Worm (Caenorhabditis elegans) whole organism, L1 larva: ENCODE measurements around the gene taf-6.1.

Source experiments
- C04F5.9 ChIP-seq: sonication (generic microtip); optimal IDR thresholded peaks from 2 replicates; lab custom pipeline; 2016; ENCODE audit warnings: missing genetic modification characterization, missing compliant biosample characterization
- aha-1 ChIP-seq: fragments of 150-350 bp; optimal IDR thresholded peaks from 2 replicates; lab custom pipeline; 2014; ENCODE audit warnings: missing biosample characterization, missing genetic modification characterization
- alr-1 ChIP-seq: fragments of 200-800 bp; sonication (Bioruptor generic); optimal IDR thresholded peaks from 2 replicates; lab custom pipeline; 2018; ENCODE audit warnings: borderline replicate concordance, mild to moderate bottlenecking, missing genetic modification characterization, missing compliant biosample characterization
- ama-1 ChIP-seq: fragments of 150-350 bp; optimal IDR thresholded peaks from 2 replicates; lab custom pipeline; 2014
- ceh-8 ChIP-seq: fragments of 200-800 bp; sonication (Bioruptor generic); optimal IDR thresholded peaks from 2 replicates; lab custom pipeline; 2018; ENCODE audit warnings: mild to moderate bottlenecking, missing genetic modification characterization, moderate library complexity, missing compliant biosample characterization
- ceh-82 ChIP-seq, 3 experiments: fragments of 150-350 bp in 1 of 3; sonication (generic microtip) in 2 of 3; optimal IDR thresholded peaks; 2 replicates each; lab custom pipeline; 2014 to 2017; ENCODE audit warnings: missing biosample characterization in 3 of 3, missing genetic modification characterization in 3 of 3
- dpl-1 ChIP-seq, 3 experiments: fragments of 150-350 bp in 2 of 3; sonication (generic microtip) in 1 of 3; optimal IDR thresholded peaks; 2 replicates each; lab custom pipeline; 2014 to 2017; ENCODE audit warnings: missing biosample characterization in 3 of 3, missing genetic modification characterization in 3 of 3, missing genetic modification reagents in 3 of 3
- efl-1 ChIP-seq, 4 experiments: fragments of 150-350 bp; optimal IDR thresholded peaks in 3 of 4; peaks in 1 of 4; 1 replicate in 1 of 4; 2 replicates in 3 of 4; lab custom pipeline; 2014; ENCODE audit warnings: missing biosample characterization in 2 of 4, missing genetic modification characterization in 2 of 4, missing genetic modification reagents in 2 of 4
- efl-3 ChIP-seq: fragments of 200-800 bp; sonication (Bioruptor generic); optimal IDR thresholded peaks from 2 replicates; lab custom pipeline; 2018; ENCODE audit warnings: mild to moderate bottlenecking, missing genetic modification characterization, missing compliant biosample characterization
- egl-13 ChIP-seq: sonication (generic microtip); optimal IDR thresholded peaks from 2 replicates; lab custom pipeline; 2016; ENCODE audit warnings: missing genotype, missing genetic modification reagents, missing genetic modification characterization, missing compliant biosample characterization
- egl-27 ChIP-seq, 2 experiments: fragments of 150-350 bp in 1 of 2; sonication (generic microtip); optimal IDR thresholded peaks; 3 replicates each; lab custom pipeline; 2017 to 2018; ENCODE audit warnings: missing biosample characterization in 2 of 2, missing genetic modification characterization in 2 of 2, missing genetic modification reagents in 2 of 2
- elt-2 ChIP-seq: sonication (generic microtip); optimal IDR thresholded peaks from 2 replicates; lab custom pipeline; 2016; ENCODE audit warnings: missing genetic modification characterization, mild to moderate bottlenecking, inconsistent platforms, missing compliant biosample characterization, missing genetic modification reagents
- fkh-8 ChIP-seq: sonication (generic microtip); optimal IDR thresholded peaks from 2 replicates; lab custom pipeline; 2016; ENCODE audit warnings: mild to moderate bottlenecking, missing genetic modification characterization, missing compliant biosample characterization
- grh-1 ChIP-seq: fragments of 200-800 bp; sonication (Bioruptor generic); IDR thresholded peaks from 2 replicates; pipeline ENCODE4 v1.3.6; 2022; ENCODE audit warnings: missing genetic modification reagents, missing genetic modification characterization, missing compliant biosample characterization
- hlh-17 ChIP-seq: fragments of 200-800 bp; sonication (Bioruptor generic); optimal IDR thresholded peaks from 2 replicates; lab custom pipeline; 2018; ENCODE audit warnings: missing genetic modification characterization, mild to moderate bottlenecking, missing compliant biosample characterization, moderate library complexity, borderline replicate concordance
- hlh-4 ChIP-seq: sonication (generic microtip); optimal IDR thresholded peaks from 2 replicates; lab custom pipeline; 2016; ENCODE audit warnings: mild to moderate bottlenecking, missing genetic modification characterization, missing compliant biosample characterization
- irx-1 ChIP-seq: sonication (generic microtip); optimal IDR thresholded peaks from 2 replicates; lab custom pipeline; 2016; ENCODE audit warnings: missing genetic modification characterization, missing compliant biosample characterization
- lin-14 ChIP-seq: fragments of 200-800 bp; sonication (Bioruptor generic); optimal IDR thresholded peaks from 2 replicates; lab custom pipeline; 2018; ENCODE audit warnings: mild to moderate bottlenecking, missing genetic modification characterization, moderate library complexity, missing compliant biosample characterization
- lin-35 ChIP-seq, 2 experiments: fragments of 150-350 bp; optimal IDR thresholded peaks; 2 replicates each; lab custom pipeline; 2014; ENCODE audit warnings: missing biosample characterization in 2 of 2, missing genetic modification characterization in 2 of 2, missing genetic modification reagents in 2 of 2
- mab-9 ChIP-seq: fragments of 200-800 bp; sonication (Bioruptor generic); IDR thresholded peaks from 2 replicates; pipeline ENCODE4 v1.3.6; 2022; ENCODE audit warnings: missing genetic modification reagents, missing genetic modification characterization, missing compliant biosample characterization
- mef-2 ChIP-seq: fragments of 150-350 bp; optimal IDR thresholded peaks from 2 replicates; lab custom pipeline; 2014; ENCODE audit warnings: missing biosample characterization, missing genetic modification characterization
- nhr-20 ChIP-seq: sonication (generic microtip); optimal IDR thresholded peaks from 2 replicates; lab custom pipeline; 2016; ENCODE audit warnings: mild to moderate bottlenecking, missing genetic modification characterization, missing compliant biosample characterization
- nhr-28 ChIP-seq: fragments of 150-350 bp; optimal IDR thresholded peaks from 2 replicates; lab custom pipeline; 2014; ENCODE audit warnings: missing biosample characterization, missing genetic modification characterization
- nhr-71 ChIP-seq: sonication (generic microtip); optimal IDR thresholded peaks from 2 replicates; lab custom pipeline; 2016; ENCODE audit warnings: mild to moderate bottlenecking, missing genetic modification characterization, moderate library complexity, missing compliant biosample characterization
- nhr-76 ChIP-seq: sonication (generic microtip); optimal IDR thresholded peaks from 2 replicates; lab custom pipeline; 2017; ENCODE audit warnings: missing biosample characterization, missing genetic modification characterization
- nhr-77 ChIP-seq: fragments of 150-350 bp; optimal IDR thresholded peaks from 2 replicates; lab custom pipeline; 2014; ENCODE audit warnings: missing biosample characterization, missing genetic modification characterization
- nhr-85 ChIP-seq: sonication (generic microtip); peaks from one replicate; lab custom pipeline; 2016; ENCODE audit warnings: missing genetic modification characterization, inconsistent platforms, missing compliant biosample characterization
- nhr-90 ChIP-seq: sonication (generic microtip); optimal IDR thresholded peaks from 2 replicates; lab custom pipeline; 2016; ENCODE audit warnings: mild to moderate bottlenecking, missing genetic modification characterization, missing compliant biosample characterization; ENCODE audit not compliant: poor library complexity
- pag-3 ChIP-seq: sonication (generic microtip); optimal IDR thresholded peaks from 2 replicates; lab custom pipeline; 2017; ENCODE audit warnings: missing genetic modification characterization, mild to moderate bottlenecking, missing compliant biosample characterization, antibody characterized with exemption, borderline replicate concordance; ENCODE audit not compliant: insufficient read depth
- pax-3 ChIP-seq: fragments of 200-800 bp; sonication (Bioruptor generic); optimal IDR thresholded peaks from 2 replicates; lab custom pipeline; 2018; ENCODE audit warnings: mild to moderate bottlenecking, missing genetic modification characterization, moderate library complexity, missing compliant biosample characterization
- skn-1 ChIP-seq: fragments of 150-350 bp; optimal IDR thresholded peaks from 2 replicates; lab custom pipeline; 2014; ENCODE audit warnings: missing biosample characterization, missing genetic modification characterization
- snu-23 ChIP-seq: sonication (generic microtip); optimal IDR thresholded peaks from 2 replicates; lab custom pipeline; 2016; ENCODE audit warnings: missing genetic modification characterization, missing compliant biosample characterization
- sup-37 ChIP-seq: fragments of 200-800 bp; sonication (Bioruptor generic); optimal IDR thresholded peaks from 2 replicates; lab custom pipeline; 2018; ENCODE audit warnings: mild to moderate bottlenecking, missing genetic modification characterization, missing compliant biosample characterization
- tbx-2 ChIP-seq: sonication (generic microtip); optimal IDR thresholded peaks from 2 replicates; lab custom pipeline; 2016; ENCODE audit warnings: missing genetic modification characterization, missing compliant biosample characterization
- unc-62 ChIP-seq: fragments of 150-350 bp; optimal IDR thresholded peaks from 2 replicates; lab custom pipeline; 2014; ENCODE audit warnings: missing biosample characterization, missing genetic modification reagents, missing genetic modification characterization
- unc-98 ChIP-seq: fragments of 200-800 bp; sonication (Bioruptor generic); IDR thresholded peaks from 2 replicates; pipeline ENCODE4 v1.3.6; 2022; ENCODE audit warnings: missing genetic modification characterization, missing compliant biosample characterization
- ztf-4 ChIP-seq: fragments of 150-350 bp; optimal IDR thresholded peaks from 2 replicates; lab custom pipeline; 2014; ENCODE audit warnings: missing biosample characterization, missing genetic modification characterization

taf-6.1 gene

DNA sequence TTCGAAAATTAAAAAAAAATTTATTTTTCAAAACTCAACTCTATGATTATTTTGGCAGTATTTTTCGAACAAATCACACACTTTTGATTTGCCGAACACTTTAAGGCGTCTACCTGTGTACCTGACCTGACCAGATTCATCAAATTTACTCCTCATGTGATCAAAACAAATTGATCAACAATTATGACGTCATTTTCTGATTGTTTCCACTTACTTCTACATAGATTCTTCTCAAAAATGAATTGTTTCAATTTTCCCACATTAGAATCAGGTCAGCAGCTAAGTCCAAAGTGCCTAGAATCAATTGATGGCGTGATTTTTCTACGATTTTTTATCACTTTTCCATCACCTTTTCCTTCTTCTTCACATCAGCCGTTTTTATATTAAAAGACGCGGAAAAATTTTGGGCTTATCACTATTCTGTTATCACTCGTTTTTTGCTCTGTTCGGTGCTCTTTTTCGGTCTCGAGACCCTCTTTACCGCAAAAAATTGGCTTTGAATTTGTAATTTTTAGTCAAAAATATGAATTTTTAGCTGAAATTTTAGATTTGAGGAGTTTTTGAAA lies 15.5 kb downstream of the taf-6.1 start (continued):
- TF ChIP-seq nhr-90 (tag; lab: Kevin White, UChicago) = peak; percentile 0
- TF ChIP-seq mab-9 = no peak
- TF ChIP-seq lin-14 (GFP tag; lab: Kevin White, UChicago) = peak; percentile 11
- TF ChIP-seq ceh-82 (tag; optimal IDR thresholded peaks at IDR 0.05; lab: Kevin White, UChicago) = no peak
- TF ChIP-seq sup-37 (GFP tag; lab: Kevin White, UChicago) = no peak

DNA sequence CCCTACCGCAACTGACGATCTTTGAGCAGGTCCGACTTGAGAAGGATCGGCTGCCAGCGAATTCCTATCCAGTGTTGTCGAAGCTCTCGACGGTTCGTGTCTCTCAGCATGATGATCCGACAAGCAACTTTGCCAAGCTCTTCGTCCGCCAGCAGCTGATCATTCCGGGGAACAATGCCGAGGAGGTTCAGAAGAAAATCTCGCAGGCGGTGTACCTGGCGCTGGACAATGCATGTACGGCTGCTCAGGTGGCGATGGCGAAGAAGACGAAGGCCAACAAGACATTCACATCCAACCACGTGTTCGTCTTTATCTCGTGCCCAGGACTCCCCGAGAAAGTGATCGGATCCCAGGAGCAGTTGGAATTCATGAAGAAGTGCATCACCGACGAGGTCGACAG lies 21.6 kb downstream of the taf-6.1 start:
- TF ChIP-seq alr-1 (tag; lab: Kevin White, UChicago) (no peak), lin-14 (GFP tag; lab: Kevin White, UChicago) (no peak), egl-27 (tag; optimal IDR thresholded peaks at IDR 0.05; lab: Kevin White, UChicago) (no peak)
- TF ChIP-seq, all 84 proteins: peak for 0

ce11 chrII:1151810-1152209 lies 24.0 kb downstream of the taf-6.1 start:
- TF ChIP-seq unc-62 (GFP tag; lab: Kevin White, UChicago) = no peak
- TF ChIP-seq efl-1 (optimal IDR thresholded peaks at IDR 0.05; lab: Kevin White, UChicago) = no peak
- peak in 1 of 2 experiments; percentile 42 for TF ChIP-seq efl-1 (GFP tag; optimal IDR thresholded peaks at IDR 0.05 in 1 of 2; lab: Kevin White, UChicago)
- no peak for TF ChIP-seq skn-1
- no peak for TF ChIP-seq hlh-4 (tag; lab: Kevin White, UChicago)
- TF ChIP-seq, all 84 proteins: peak for 1

DNA sequence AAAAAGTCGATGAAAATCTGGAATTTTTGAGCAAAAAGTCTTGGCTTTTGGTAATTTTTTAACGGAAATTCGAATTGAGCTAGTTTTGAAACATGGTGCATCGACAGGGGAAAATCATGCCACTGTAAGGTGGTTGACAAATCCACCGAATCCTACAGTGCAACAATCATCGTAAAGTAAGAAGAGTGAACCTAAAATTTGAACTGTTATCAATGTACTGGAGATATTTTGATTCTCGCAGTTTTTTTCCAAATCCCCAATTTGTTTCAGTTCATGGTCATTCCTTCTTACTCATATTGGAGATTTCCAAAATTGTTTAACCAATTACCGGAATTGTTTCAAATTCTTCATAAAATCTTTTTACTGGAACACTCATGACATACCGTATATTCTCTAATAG lies 25.0 kb downstream of the taf-6.1 start:
- TF ChIP-seq dpl-1 (GFP tag; optimal IDR thresholded peaks at IDR 0.05; lab: Kevin White, UChicago) (no peak), nhr-85 (tag; lab: Kevin White, UChicago) (peak; percentile 6), nhr-76 (tag; lab: Kevin White, UChicago) (no peak), aha-1 (tag; lab: Kevin White, UChicago) (no peak), lin-35 (GFP tag; optimal IDR thresholded peaks at IDR 0.05; lab: Kevin White, UChicago) (no peak), pag-3 (tag; lab: Kevin White, UChicago) (no peak), nhr-77 (no peak)

DNA sequence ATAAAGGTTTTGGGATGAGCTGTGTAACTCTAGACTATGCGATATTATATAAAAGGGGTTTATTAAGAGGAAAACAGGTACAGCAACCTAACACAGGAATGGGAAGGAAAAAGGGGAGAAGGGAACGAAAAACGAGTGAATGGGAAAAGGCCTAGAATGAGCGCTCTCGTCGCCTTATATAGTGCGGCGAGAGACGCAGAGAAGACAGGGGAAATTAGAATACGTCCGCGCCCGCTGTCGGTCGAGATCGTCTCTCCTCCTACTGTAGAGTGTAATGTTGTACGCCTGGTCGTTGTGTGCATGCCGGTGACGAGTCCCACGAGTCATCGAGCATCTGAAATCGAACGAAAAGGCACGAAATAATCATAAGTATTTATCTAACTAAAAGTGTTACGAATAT lies 25.5 kb downstream of the taf-6.1 start:
- TF ChIP-seq mef-2 (no peak), pag-3 (tag; lab: Kevin White, UChicago) (no peak), ztf-4 (tag; lab: Kevin White, UChicago) (no peak), nhr-85 (tag; lab: Kevin White, UChicago) (no peak)

- TF ChIP-seq lin-14 (GFP tag; lab: Kevin White, UChicago) (no peak), tbx-2 (no peak), efl-1 (optimal IDR thresholded peaks at IDR 0.05; lab: Kevin White, UChicago) (no peak), efl-1 (GFP tag; optimal IDR thresholded peaks at IDR 0.05 in 1 of 2; lab: Kevin White, UChicago) (peak in 1 of 2 experiments; percentile 15)
Measured at ce11 chrII:1157135-1157534, 29.4 kb downstream of the taf-6.1 start.

DNA sequence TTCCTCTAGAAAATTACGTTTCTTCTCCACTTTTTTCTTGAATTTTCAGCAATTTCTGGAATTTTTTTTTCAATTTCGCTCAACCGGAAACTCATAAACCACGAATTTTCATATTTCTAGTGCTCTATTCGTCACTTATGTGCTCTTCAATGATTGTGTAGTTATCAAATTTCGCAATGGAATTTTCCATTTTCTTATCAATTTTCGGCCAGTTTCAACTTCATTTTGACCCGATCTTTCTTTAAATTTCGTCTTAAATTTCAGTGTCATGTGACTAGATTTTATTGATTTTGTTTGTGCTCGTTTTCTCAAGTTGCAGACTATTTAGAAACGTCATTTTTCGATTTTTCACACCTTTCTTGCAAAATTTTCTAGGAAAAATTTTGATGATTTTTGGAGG lies 31.9 kb downstream of the taf-6.1 start:
- TF ChIP-seq C04F5.9 (tag; lab: Kevin White, UChicago) = no peak
- no peak for TF ChIP-seq ceh-82 (tag; optimal IDR thresholded peaks at IDR 0.05; lab: Kevin White, UChicago)
- TF ChIP-seq egl-13 (tag; lab: Kevin White, UChicago) = no peak
- no peak for TF ChIP-seq nhr-28 (tag; lab: Kevin White, UChicago)
- no peak for TF ChIP-seq efl-3
- peak; percentile 92 for TF ChIP-seq elt-2 (tag; lab: Kevin White, UChicago)
- no peak for TF ChIP-seq ama-1 (lab: Kevin White, UChicago)
- no peak for TF ChIP-seq irx-1
- TF ChIP-seq dpl-1 (GFP tag; optimal IDR thresholded peaks at IDR 0.05; lab: Kevin White, UChicago) = no peak
- no peak for TF ChIP-seq ztf-4 (tag; lab: Kevin White, UChicago)
- TF ChIP-seq snu-23 (GFP tag; lab: Kevin White, UChicago) = no peak
- peak; percentile 4 for TF ChIP-seq nhr-20 (tag; lab: Kevin White, UChicago)
- no peak for TF ChIP-seq unc-98
- no peak for TF ChIP-seq skn-1
- no peak for TF ChIP-seq nhr-77
- TF ChIP-seq pax-3 = no peak
- TF ChIP-seq hlh-4 (tag; lab: Kevin White, UChicago) = no peak
- no peak for TF ChIP-seq alr-1 (tag; lab: Kevin White, UChicago)
- no peak for TF ChIP-seq hlh-17 (GFP tag; lab: Kevin White, UChicago)
- no peak for TF ChIP-seq ceh-8 (GFP tag; lab: Kevin White, UChicago)
- no peak for TF ChIP-seq fkh-8
- no peak for TF ChIP-seq nhr-71 (tag; lab: Kevin White, UChicago)
- no peak for TF ChIP-seq grh-1
- no peak for TF ChIP-seq pag-3 (tag; lab: Kevin White, UChicago)
